Fruit fly (Drosophila melanogaster) whole organism, embryonic: ENCODE measurements around the gene CG15530.
A peak's percentile ranks its signal among the peaks of the same experiment; 100 is the strongest.

Experiments
- Asciz ChIP-seq: fragments of 200-800 bp; sonication (Bioruptor generic); optimal IDR thresholded peaks from 2 replicates; lab custom pipeline; 2017; ENCODE audit warnings: missing biosample characterization, mild to moderate bottlenecking, missing genetic modification characterization, missing genetic modification reagents
- CG11085 ChIP-seq: fragments of 200-800 bp; sonication (Bioruptor generic); IDR thresholded peaks from 2 replicates; pipeline ENCODE4 v1.3.6; 2022; ENCODE audit warnings: missing biosample characterization, missing genetic modification characterization
- CG13775 ChIP-seq: fragments of 200-800 bp; sonication (Bioruptor generic); optimal IDR thresholded peaks from 3 replicates; lab custom pipeline; 2017; ENCODE audit warnings: missing biosample characterization, mild to moderate bottlenecking, missing genetic modification characterization
- CG14014 ChIP-seq: fragments of 200-800 bp; sonication (Bioruptor generic); IDR thresholded peaks from 2 replicates; pipeline ENCODE4 v1.3.6; 2022; ENCODE audit warnings: missing biosample characterization, missing genetic modification characterization
- CG14965 ChIP-seq: fragments of 200-800 bp; sonication (Bioruptor generic); optimal IDR thresholded peaks from 2 replicates; lab custom pipeline; 2016; ENCODE audit warnings: missing biosample characterization, missing genetic modification characterization, borderline replicate concordance
- CG17612 ChIP-seq: fragments of 200-800 bp; sonication (Bioruptor generic); IDR thresholded peaks from 2 replicates; pipeline ENCODE4 v1.3.6; 2022; ENCODE audit warnings: missing biosample characterization, missing genetic modification characterization
- CG1792 ChIP-seq: fragments of 200-800 bp; sonication (Bioruptor generic); optimal IDR thresholded peaks from 2 replicates; lab custom pipeline; 2016; ENCODE audit warnings: missing biosample characterization, missing genetic modification characterization
- CG18619 ChIP-seq: fragments of 200-800 bp; sonication (Bioruptor generic); optimal IDR thresholded peaks from 3 replicates; lab custom pipeline; 2017; ENCODE audit warnings: missing biosample characterization, mild to moderate bottlenecking, missing genetic modification characterization
- CG30020 ChIP-seq: fragments of 200-800 bp; optimal IDR thresholded peaks from 2 replicates; lab custom pipeline; 2019; ENCODE audit warnings: missing biosample characterization, mild to moderate bottlenecking, missing genetic modification characterization, moderate library complexity
- CG30431 ChIP-seq: fragments of 200-800 bp; sonication (Bioruptor generic); optimal IDR thresholded peaks from 2 replicates; lab custom pipeline; 2017; ENCODE audit warnings: missing biosample characterization, missing genetic modification characterization
- CG31388 ChIP-seq: fragments of 200-800 bp; sonication (Bioruptor generic); optimal IDR thresholded peaks from 2 replicates; lab custom pipeline; 2016; ENCODE audit warnings: missing biosample characterization, missing genetic modification characterization
- CG3281 ChIP-seq: fragments of 200-800 bp; sonication (Bioruptor generic); optimal IDR thresholded peaks from 3 replicates; lab custom pipeline; 2017; ENCODE audit warnings: missing biosample characterization, mild to moderate bottlenecking, missing genetic modification characterization
- CG33213 ChIP-seq: fragments of 200-800 bp; sonication (Bioruptor generic); optimal IDR thresholded peaks from 3 replicates; lab custom pipeline; 2016; ENCODE audit warnings: missing biosample characterization, missing genetic modification characterization
- CG42726 ChIP-seq: fragments of 200-800 bp; sonication (Bioruptor generic); IDR thresholded peaks from 2 replicates; pipeline ENCODE4 v1.3.6; 2022; ENCODE audit warnings: missing biosample characterization, missing genetic modification characterization; ENCODE audit not compliant: partially characterized antibody
- CG4820 ChIP-seq: fragments of 200-800 bp; sonication (Bioruptor generic); optimal IDR thresholded peaks from 3 replicates; lab custom pipeline; 2016; ENCODE audit warnings: missing biosample characterization, missing genetic modification characterization
- CG6683 ChIP-seq: fragments of 200-800 bp; sonication (Bioruptor generic); optimal IDR thresholded peaks from 2 replicates; lab custom pipeline; 2017; ENCODE audit warnings: missing biosample characterization, mild to moderate bottlenecking, missing genetic modification characterization, missing genetic modification reagents
- CG7271 ChIP-seq: fragments of 200-800 bp; sonication (Bioruptor generic); optimal IDR thresholded peaks from 2 replicates; lab custom pipeline; 2018; ENCODE audit warnings: missing biosample characterization, mild to moderate bottlenecking, missing genetic modification characterization, moderate library complexity
- CG7928 ChIP-seq: fragments of 200-800 bp; sonication (Bioruptor generic); optimal IDR thresholded peaks from 2 replicates; lab custom pipeline; 2017; ENCODE audit warnings: missing biosample characterization, mild to moderate bottlenecking, missing genetic modification characterization
- CG8944 ChIP-seq: fragments of 200-800 bp; sonication (Bioruptor generic); optimal IDR thresholded peaks from 3 replicates; lab custom pipeline; 2016; ENCODE audit warnings: missing biosample characterization, missing genetic modification characterization
- CG9609 ChIP-seq: fragments of 200-800 bp; sonication (Bioruptor generic); optimal IDR thresholded peaks from 3 replicates; lab custom pipeline; 2016; ENCODE audit warnings: missing biosample characterization, missing genetic modification characterization
- CG9932 ChIP-seq: fragments of 200-800 bp; sonication (Bioruptor generic); IDR thresholded peaks from 2 replicates; pipeline ENCODE4 v1.3.6; 2022; ENCODE audit warnings: missing biosample characterization, missing genetic modification characterization
- Camta ChIP-seq: fragments of 200-800 bp; sonication (Bioruptor generic); optimal IDR thresholded peaks from 2 replicates; lab custom pipeline; 2016; ENCODE audit warnings: missing biosample characterization, missing genetic modification characterization
- Dip3 ChIP-seq: fragments of 200-800 bp; sonication (Bioruptor generic); optimal IDR thresholded peaks from 3 replicates; lab custom pipeline; 2016; ENCODE audit warnings: missing biosample characterization, missing genetic modification characterization
- GATAe ChIP-seq: fragments of 200-800 bp; sonication (Bioruptor generic); conservative IDR thresholded peaks from 2 replicates; pipeline ENCODE4 v1.3.6; 2022; ENCODE audit warnings: missing biosample characterization, missing genetic modification characterization
- HmgD ChIP-seq: fragments of 200-800 bp; sonication (Bioruptor generic); optimal IDR thresholded peaks from 3 replicates; lab custom pipeline; 2016; ENCODE audit warnings: missing biosample characterization, missing genetic modification characterization
- Hr78 ChIP-seq, 2 experiments: fragments of 200-800 bp in 1 of 2; fragments of >200 bp in 1 of 2; sonication (Bioruptor generic) in 1 of 2; optimal IDR thresholded peaks; 2 replicates each; lab custom pipeline; 2017 to 2019; ENCODE audit warnings: missing biosample characterization in 2 of 2, missing genetic modification characterization in 2 of 2, mild to moderate bottlenecking in 1 of 2, moderate library complexity in 1 of 2
- MTF-1 ChIP-seq: fragments of 200-800 bp; sonication (Bioruptor generic); optimal IDR thresholded peaks from 2 replicates; lab custom pipeline; 2018; ENCODE audit warnings: missing biosample characterization, mild to moderate bottlenecking, missing genetic modification characterization, borderline replicate concordance
- Mes4 ChIP-seq: fragments of 200-800 bp; sonication (Bioruptor generic); optimal IDR thresholded peaks from 2 replicates; lab custom pipeline; 2016; ENCODE audit warnings: missing biosample characterization, missing genetic modification characterization
- NFAT ChIP-seq: fragments of 200-800 bp; sonication (Bioruptor generic); IDR thresholded peaks from 2 replicates; pipeline ENCODE4 v1.3.6; 2022; ENCODE audit warnings: missing biosample characterization, missing genetic modification characterization
- Ravus ChIP-seq: fragments of 200-800 bp; sonication (Bioruptor generic); IDR thresholded peaks from 2 replicates; pipeline ENCODE4 v1.3.6; 2022; ENCODE audit warnings: missing biosample characterization, missing genetic modification characterization
- Sox100B ChIP-seq: fragments of 200-800 bp; sonication (Bioruptor generic); optimal IDR thresholded peaks from 3 replicates; lab custom pipeline; 2018; ENCODE audit warnings: missing biosample characterization, mild to moderate bottlenecking, missing genetic modification characterization
- abd-A ChIP-seq: fragments of 200-800 bp; sonication (Bioruptor generic); optimal IDR thresholded peaks from 3 replicates; lab custom pipeline; 2019; ENCODE audit warnings: missing biosample characterization, mild to moderate bottlenecking, missing genetic modification characterization, moderate library complexity
- ac ChIP-seq: fragments of 200-800 bp; sonication (Bioruptor generic); optimal IDR thresholded peaks from 3 replicates; lab custom pipeline; 2017; ENCODE audit warnings: missing biosample characterization, mild to moderate bottlenecking, missing genetic modification characterization
- cg ChIP-seq: fragments of 200-800 bp; sonication (Bioruptor generic); optimal IDR thresholded peaks from 3 replicates; lab custom pipeline; 2019; ENCODE audit warnings: missing biosample characterization, mild to moderate bottlenecking, missing genetic modification characterization, moderate library complexity
- crc ChIP-seq: fragments of 200-800 bp; sonication (Bioruptor generic); optimal IDR thresholded peaks from 2 replicates; lab custom pipeline; 2016; ENCODE audit warnings: missing biosample characterization, missing genetic modification characterization
- croc ChIP-seq: fragments of 200-800 bp; sonication (Bioruptor generic); conservative IDR thresholded peaks from 3 replicates; pipeline ENCODE4 v1.3.6; 2022; ENCODE audit warnings: missing biosample characterization, missing genetic modification characterization
- cwo ChIP-seq: fragments of 200-800 bp; sonication (Bioruptor generic); optimal IDR thresholded peaks from 3 replicates; lab custom pipeline; 2017; ENCODE audit warnings: missing biosample characterization, missing genetic modification characterization, mild to moderate bottlenecking, moderate library complexity, missing genetic modification reagents
- esg ChIP-seq: fragments of 200-800 bp; sonication (Bioruptor generic); conservative IDR thresholded peaks from 2 replicates; pipeline ENCODE4 v1.3.6; 2022; ENCODE audit warnings: missing biosample characterization, missing genetic modification characterization
- fd64A ChIP-seq: fragments of 200-800 bp; sonication (Bioruptor generic); optimal IDR thresholded peaks from 3 replicates; lab custom pipeline; 2018; ENCODE audit warnings: missing biosample characterization, mild to moderate bottlenecking, missing genetic modification characterization
- gem ChIP-seq: fragments of 200-800 bp; sonication (Bioruptor generic); optimal IDR thresholded peaks from 2 replicates; lab custom pipeline; 2019; ENCODE audit warnings: missing biosample characterization, mild to moderate bottlenecking, missing genetic modification characterization, moderate library complexity
- gsb-n ChIP-seq: fragments of 200-800 bp; sonication (Bioruptor generic); optimal IDR thresholded peaks from 3 replicates; lab custom pipeline; 2018; ENCODE audit warnings: missing biosample characterization, mild to moderate bottlenecking, missing genetic modification characterization
- her ChIP-seq: fragments of 200-800 bp; sonication (Bioruptor generic); optimal IDR thresholded peaks from 2 replicates; lab custom pipeline; 2016; ENCODE audit warnings: missing biosample characterization, missing genetic modification characterization
- ind ChIP-seq: fragments of 200-800 bp; sonication (Bioruptor generic); optimal IDR thresholded peaks from 3 replicates; lab custom pipeline; 2016; ENCODE audit warnings: missing biosample characterization, missing genetic modification characterization
- jing ChIP-seq: fragments of 200-800 bp; sonication (Bioruptor generic); optimal IDR thresholded peaks from 2 replicates; lab custom pipeline; 2018; ENCODE audit warnings: missing biosample characterization, mild to moderate bottlenecking, missing genetic modification characterization
- knrl ChIP-seq: fragments of 200-800 bp; sonication (Bioruptor generic); IDR thresholded peaks from 3 replicates; pipeline ENCODE4 v1.3.6; 2022; ENCODE audit warnings: missing biosample characterization, missing genetic modification characterization; ENCODE audit not compliant: partially characterized antibody
- lilli ChIP-seq: fragments of 200-800 bp; sonication (Bioruptor generic); optimal IDR thresholded peaks from 3 replicates; lab custom pipeline; 2016; ENCODE audit warnings: missing biosample characterization, missing genetic modification characterization
- odd ChIP-seq: fragments of 200-800 bp; sonication (Bioruptor generic); optimal IDR thresholded peaks from 2 replicates; lab custom pipeline; 2017; ENCODE audit warnings: missing biosample characterization, mild to moderate bottlenecking, missing genetic modification characterization
- pfk ChIP-seq: fragments of 200-800 bp; sonication (Bioruptor generic); optimal IDR thresholded peaks from 2 replicates; lab custom pipeline; 2018; ENCODE audit warnings: missing biosample characterization, mild to moderate bottlenecking, missing genetic modification characterization, moderate library complexity
- sug ChIP-seq: fragments of 200-800 bp; optimal IDR thresholded peaks from 2 replicates; lab custom pipeline; 2019; ENCODE audit warnings: missing biosample characterization, mild to moderate bottlenecking, missing genetic modification characterization, moderate library complexity
- tll ChIP-seq, 2 experiments: fragments of 200-800 bp in 1 of 2; fragments of >200 bp in 1 of 2; sonication (Bioruptor generic) in 1 of 2; optimal IDR thresholded peaks; 2 replicates each; lab custom pipeline; 2017 to 2019; ENCODE audit warnings: missing biosample characterization in 2 of 2, missing genetic modification characterization in 2 of 2, mild to moderate bottlenecking in 1 of 2, moderate library complexity in 1 of 2

CG15530 gene

dm6 chr3R:30195606-30196049 lies 18.0 kb downstream of the CG15530 start (continued):
- TF ChIP-seq Dip3 = peak; percentile 14
- no peak for TF ChIP-seq Camta (GFP tag; lab: Kevin White, UChicago)
- TF ChIP-seq CG30020 = no peak
- TF ChIP-seq cg (GFP tag; lab: Kevin White, UChicago) = no peak
- peak; percentile 67 for TF ChIP-seq lilli (GFP tag; lab: Kevin White, UChicago)
- TF ChIP-seq CG13775 (GFP tag; lab: Kevin White, UChicago) = no peak
- TF ChIP-seq CG8944 (GFP tag; lab: Kevin White, UChicago) = peak; percentile 47
- TF ChIP-seq fd64A = no peak
- no peak for TF ChIP-seq MTF-1
- TF ChIP-seq pfk (GFP tag; lab: Kevin White, UChicago) = no peak
- TF ChIP-seq crc (GFP tag; lab: Kevin White, UChicago) = no peak
- TF ChIP-seq CG9609 (GFP tag; lab: Kevin White, UChicago) = peak; percentile 13
- no peak for TF ChIP-seq Asciz (GFP tag; lab: Kevin White, UChicago)
- no peak for TF ChIP-seq CG14014 (GFP tag; lab: Robert Waterston, UW)
- no peak for TF ChIP-seq odd (GFP tag; lab: Kevin White, UChicago)
- TF ChIP-seq sug (tag; lab: Kevin White, UChicago) = peak; percentile 51
- TF ChIP-seq CG33213 (GFP tag; lab: Kevin White, UChicago) = peak; percentile 6
- peak; percentile 10 for TF ChIP-seq CG6683 (GFP tag; lab: Kevin White, UChicago)
- TF ChIP-seq CG11085 (GFP tag; lab: Robert Waterston, UW) = 0 out of 2 replicates have a peak, but pooled peaks have one; percentile 23
- TF ChIP-seq HmgD = peak; percentile 33
- no peak for TF ChIP-seq CG9932 (GFP tag; lab: Robert Waterston, UW)
- TF ChIP-seq knrl = no peak
- no peak for TF ChIP-seq CG31388 (GFP tag; lab: Kevin White, UChicago)
- TF ChIP-seq CG42726 (GFP tag; lab: Robert Waterston, UW) = no peak
- TF ChIP-seq Mes4 (GFP tag; lab: Kevin White, UChicago) = no peak
- peak; percentile 57 for TF ChIP-seq CG3281
- no peak for TF ChIP-seq jing (GFP tag; lab: Kevin White, UChicago)
- no peak for TF ChIP-seq CG1792 (GFP tag; lab: Kevin White, UChicago)
- no peak for TF ChIP-seq CG18619
- no peak for TF ChIP-seq tll (GFP tag; optimal IDR thresholded peaks at IDR 0.05; lab: Kevin White, UChicago)
- peak; percentile 72 for TF ChIP-seq her (GFP tag; lab: Kevin White, UChicago)
- TF ChIP-seq NFAT (GFP tag; lab: Robert Waterston, UW) = peak; percentile 74
- TF ChIP-seq CG17612 (GFP tag; lab: Robert Waterston, UW) = peak; percentile 35; the same call in 1 of the 2 replicates
- no peak for TF ChIP-seq Ravus (GFP tag; lab: Robert Waterston, UW)
- TF ChIP-seq ind (GFP tag; lab: Kevin White, UChicago) = peak; percentile 41
- peak; percentile 58 for TF ChIP-seq cwo
- no peak for TF ChIP-seq CG14965
- TF ChIP-seq CG30431 = no peak
- TF ChIP-seq abd-A (tag; lab: Kevin White, UChicago) = no peak
- TF ChIP-seq CG4820 (GFP tag; lab: Kevin White, UChicago) = no peak
- no peak for TF ChIP-seq gsb-n (tag; lab: Kevin White, UChicago)
- TF ChIP-seq gem = peak; percentile 38
- TF ChIP-seq croc = no peak
- TF ChIP-seq CG7271 (tag; lab: Kevin White, UChicago) = no peak
- no peak for TF ChIP-seq Sox100B (GFP tag; lab: Kevin White, UChicago)
- TF ChIP-seq GATAe (GFP tag; lab: Robert Waterston, UW) = no peak
- TF ChIP-seq Hr78 (GFP tag; optimal IDR thresholded peaks at IDR 0.05; lab: Kevin White, UChicago) = peak in 1 of 2 experiments; percentile 4
- no peak for TF ChIP-seq ac (GFP tag; lab: Kevin White, UChicago)
- no peak for TF ChIP-seq esg (GFP tag; lab: Robert Waterston, UW)
- TF ChIP-seq CG7928 (GFP tag; lab: Kevin White, UChicago) = peak; percentile 93
